Fruit fly (Drosophila melanogaster) whole organism, embryonic: ENCODE measurements around the gene CG5139.

Experiments used
- Atf6 ChIP-seq: fragments of 200-800 bp; sonication (Bioruptor generic); IDR thresholded peaks from 2 replicates; pipeline ENCODE4 v1.3.6; 2022; ENCODE audit warnings: missing biosample characterization, missing genetic modification characterization
- Bdp1 ChIP-seq: fragments of 200-800 bp; sonication (Bioruptor generic); optimal IDR thresholded peaks from 3 replicates; lab custom pipeline; 2016; ENCODE audit warnings: missing biosample characterization, missing genetic modification characterization
- CG1024 ChIP-seq: fragments of 200-800 bp; sonication (Bioruptor generic); IDR thresholded peaks from 2 replicates; pipeline ENCODE4 v1.3.6; 2022; ENCODE audit warnings: missing biosample characterization, missing genetic modification characterization
- CG12104 ChIP-seq: fragments of 200-800 bp; sonication (Bioruptor generic); optimal IDR thresholded peaks from 3 replicates; lab custom pipeline; 2016; ENCODE audit warnings: missing biosample characterization, missing genetic modification characterization
- CG13296 ChIP-seq: fragments of 200-800 bp; sonication (Bioruptor generic); optimal IDR thresholded peaks from 3 replicates; lab custom pipeline; 2018; ENCODE audit warnings: missing biosample characterization, mild to moderate bottlenecking, missing genetic modification characterization
- CG13894 ChIP-seq: fragments of 200-800 bp; sonication (Bioruptor generic); optimal IDR thresholded peaks from 3 replicates; lab custom pipeline; 2018; ENCODE audit warnings: missing biosample characterization, mild to moderate bottlenecking, missing genetic modification characterization, moderate library complexity
- CG14710 ChIP-seq: fragments of 200-800 bp; sonication (Bioruptor generic); optimal IDR thresholded peaks from 3 replicates; lab custom pipeline; 2019; ENCODE audit warnings: missing biosample characterization, mild to moderate bottlenecking, missing genetic modification characterization, moderate library complexity
- CG1529 ChIP-seq: fragments of 200-800 bp; sonication (Bioruptor generic); optimal IDR thresholded peaks from 3 replicates; lab custom pipeline; 2018; ENCODE audit warnings: missing biosample characterization, missing genetic modification characterization
- CG16815 ChIP-seq: fragments of 200-800 bp; sonication (Bioruptor generic); optimal IDR thresholded peaks from 3 replicates; lab custom pipeline; 2017; ENCODE audit warnings: missing biosample characterization, mild to moderate bottlenecking, missing genetic modification characterization
- CG1792 ChIP-seq: fragments of 200-800 bp; sonication (Bioruptor generic); optimal IDR thresholded peaks from 2 replicates; lab custom pipeline; 2016; ENCODE audit warnings: missing biosample characterization, missing genetic modification characterization
- CG18619 ChIP-seq: fragments of 200-800 bp; sonication (Bioruptor generic); optimal IDR thresholded peaks from 3 replicates; lab custom pipeline; 2017; ENCODE audit warnings: missing biosample characterization, mild to moderate bottlenecking, missing genetic modification characterization
- CG34376 ChIP-seq: fragments of 200-800 bp; sonication (Bioruptor generic); optimal IDR thresholded peaks from 2 replicates; lab custom pipeline; 2018; ENCODE audit warnings: missing biosample characterization, mild to moderate bottlenecking, missing genetic modification characterization
- CG3726 ChIP-seq: fragments of 200-800 bp; sonication (Bioruptor generic); IDR thresholded peaks from 3 replicates; pipeline ENCODE4, ENCODE4 v1.3.6; 2022; ENCODE audit warnings: missing biosample characterization, missing genetic modification characterization
- CG6175 ChIP-seq: fragments of 200-800 bp; sonication (Bioruptor generic); IDR thresholded peaks from 3 replicates; pipeline ENCODE4 v1.3.6; 2022; ENCODE audit warnings: missing biosample characterization, missing genetic modification characterization
- CG6272 ChIP-seq: fragments of 200-800 bp; sonication (Bioruptor generic); IDR thresholded peaks from 2 replicates; pipeline ENCODE4 v1.3.6; 2022; ENCODE audit warnings: missing biosample characterization, missing genetic modification characterization
- CG6654 ChIP-seq: fragments of 200-800 bp; sonication (Bioruptor generic); optimal IDR thresholded peaks from 2 replicates; lab custom pipeline; 2017; ENCODE audit warnings: missing biosample characterization, mild to moderate bottlenecking, missing genetic modification characterization
- CG7372 ChIP-seq: fragments of 200-800 bp; sonication (Bioruptor generic); IDR thresholded peaks from 2 replicates; pipeline ENCODE4 v1.3.6; 2022; ENCODE audit warnings: missing biosample characterization, missing genetic modification characterization
- CG8388 ChIP-seq: fragments of 200-800 bp; sonication (Bioruptor generic); optimal IDR thresholded peaks from 2 replicates; lab custom pipeline; 2019; ENCODE audit warnings: missing biosample characterization, mild to moderate bottlenecking, missing genetic modification characterization, moderate library complexity
- CG8478 ChIP-seq: fragments of >200 bp; optimal IDR thresholded peaks from 2 replicates; lab custom pipeline; 2018
- CG9215 ChIP-seq: fragments of 200-800 bp; sonication (Bioruptor generic); IDR thresholded peaks from 2 replicates; pipeline ENCODE4 v1.3.6; 2022; ENCODE audit warnings: missing biosample characterization, missing genetic modification characterization
- D19A ChIP-seq: fragments of 200-800 bp; optimal IDR thresholded peaks from 3 replicates; lab custom pipeline; 2019; ENCODE audit warnings: missing biosample characterization, mild to moderate bottlenecking, missing genetic modification characterization, moderate library complexity
- Dek ChIP-seq: fragments of 200-800 bp; sonication (Bioruptor generic); optimal IDR thresholded peaks from 3 replicates; lab custom pipeline; 2019; ENCODE audit warnings: missing biosample characterization, mild to moderate bottlenecking, missing genetic modification characterization, moderate library complexity
- Dip2 ChIP-seq: fragments of 200-800 bp; sonication (Bioruptor generic); IDR thresholded peaks from 2 replicates; pipeline ENCODE4 v1.3.6; 2022; ENCODE audit warnings: missing biosample characterization, missing genetic modification characterization
- Eip74EF ChIP-seq, 2 experiments: fragments of 200-800 bp in 1 of 2; fragments of >200 bp in 1 of 2; sonication (Bioruptor generic) in 1 of 2; optimal IDR thresholded peaks; 2 replicates each; lab custom pipeline; 2017 to 2019; ENCODE audit warnings: missing biosample characterization in 2 of 2, missing genetic modification characterization in 2 of 2, mild to moderate bottlenecking in 1 of 2, moderate library complexity in 1 of 2
- HHEX ChIP-seq: fragments of 200-800 bp; sonication (Bioruptor generic); optimal IDR thresholded peaks from 3 replicates; lab custom pipeline; 2017; ENCODE audit warnings: missing biosample characterization, mild to moderate bottlenecking, missing genetic modification characterization, missing genetic modification reagents
- HmgZ ChIP-seq: fragments of 200-800 bp; sonication (Bioruptor generic); optimal IDR thresholded peaks from 2 replicates; lab custom pipeline; 2018; ENCODE audit warnings: missing biosample characterization, mild to moderate bottlenecking, missing genetic modification characterization
- MTF-1 ChIP-seq: fragments of 200-800 bp; sonication (Bioruptor generic); optimal IDR thresholded peaks from 2 replicates; lab custom pipeline; 2018; ENCODE audit warnings: missing biosample characterization, mild to moderate bottlenecking, missing genetic modification characterization, borderline replicate concordance
- Oaz ChIP-seq: fragments of 200-800 bp; sonication (Bioruptor generic); IDR thresholded peaks from 2 replicates; pipeline ENCODE4 v1.3.6; 2022; ENCODE audit warnings: missing biosample characterization, missing genetic modification characterization
- Rfx ChIP-seq: fragments of 200-800 bp; sonication (Bioruptor generic); IDR thresholded peaks from 2 replicates; pipeline ENCODE4 v1.3.6; 2022; ENCODE audit warnings: missing biosample characterization, missing genetic modification characterization
- Side ChIP-seq: fragments of 200-800 bp; sonication (Bioruptor generic); optimal IDR thresholded peaks from 2 replicates; lab custom pipeline; 2016; ENCODE audit warnings: missing biosample characterization, missing genetic modification characterization
- Sox100B ChIP-seq: fragments of 200-800 bp; sonication (Bioruptor generic); optimal IDR thresholded peaks from 3 replicates; lab custom pipeline; 2018; ENCODE audit warnings: missing biosample characterization, mild to moderate bottlenecking, missing genetic modification characterization
- Xrp1 ChIP-seq: fragments of 200-800 bp; sonication (Bioruptor generic); IDR thresholded peaks from 2 replicates; pipeline ENCODE4 v1.3.6; 2022; ENCODE audit warnings: missing biosample characterization, missing genetic modification characterization
- aop ChIP-seq: fragments of 200-800 bp; sonication (Bioruptor generic); IDR thresholded peaks from 2 replicates; pipeline ENCODE4 v1.3.6; 2022; ENCODE audit warnings: missing biosample characterization, missing genetic modification characterization
- bowl ChIP-seq: fragments of 200-800 bp; sonication (Bioruptor generic); IDR thresholded peaks from 2 replicates; pipeline ENCODE4 v1.3.6; 2022; ENCODE audit warnings: missing biosample characterization, missing genetic modification characterization
- cad ChIP-seq: fragments of >200 bp; optimal IDR thresholded peaks from 2 replicates; lab custom pipeline; 2017; ENCODE audit warnings: missing biosample characterization, missing genetic modification characterization
- dmrt11E ChIP-seq: fragments of 200-800 bp; sonication (Bioruptor generic); optimal IDR thresholded peaks from 3 replicates; lab custom pipeline; 2018; ENCODE audit warnings: missing biosample characterization, mild to moderate bottlenecking, missing genetic modification characterization, moderate library complexity
- esg ChIP-seq: fragments of 200-800 bp; sonication (Bioruptor generic); conservative IDR thresholded peaks from 2 replicates; pipeline ENCODE4 v1.3.6; 2022; ENCODE audit warnings: missing biosample characterization, missing genetic modification characterization
- eve ChIP-seq, 2 experiments: fragments of >200 bp; optimal IDR thresholded peaks; 2 replicates each; lab custom pipeline; 2017; ENCODE audit warnings: missing biosample characterization in 2 of 2, missing genetic modification characterization in 2 of 2
- exex ChIP-seq: fragments of 200-800 bp; sonication (Bioruptor generic); optimal IDR thresholded peaks from 4 replicates; lab custom pipeline; 2018; ENCODE audit warnings: missing biosample characterization, mild to moderate bottlenecking, missing genetic modification characterization, moderate library complexity
- gce ChIP-seq: fragments of 200-800 bp; sonication (Bioruptor generic); IDR thresholded peaks from 3 replicates; pipeline ENCODE4 v1.3.6; 2022; ENCODE audit warnings: missing biosample characterization, missing genetic modification characterization
- lilli ChIP-seq: fragments of 200-800 bp; sonication (Bioruptor generic); optimal IDR thresholded peaks from 3 replicates; lab custom pipeline; 2016; ENCODE audit warnings: missing biosample characterization, missing genetic modification characterization
- p53 ChIP-seq: fragments of 200-800 bp; sonication (Bioruptor generic); optimal IDR thresholded peaks from 2 replicates; lab custom pipeline; 2016; ENCODE audit warnings: missing biosample characterization, missing genetic modification characterization
- peb ChIP-seq: fragments of 200-800 bp; sonication (Bioruptor generic); IDR thresholded peaks from 2 replicates; pipeline ENCODE4 v1.3.6; 2022; ENCODE audit warnings: missing biosample characterization, missing genetic modification characterization
- psq ChIP-seq: fragments of 200-800 bp; sonication (Bioruptor generic); optimal IDR thresholded peaks from 2 replicates; lab custom pipeline; 2017; ENCODE audit warnings: missing biosample characterization, missing genetic modification characterization
- schlank ChIP-seq: fragments of 200-800 bp; sonication (Bioruptor generic); optimal IDR thresholded peaks from 2 replicates; lab custom pipeline; 2018; ENCODE audit warnings: missing biosample characterization, mild to moderate bottlenecking, missing genetic modification characterization
- sim ChIP-seq: fragments of 200-800 bp; sonication (Bioruptor generic); IDR thresholded peaks from 2 replicates; pipeline ENCODE4 v1.3.6; 2022; ENCODE audit warnings: missing biosample characterization, missing genetic modification characterization
- tna ChIP-seq: fragments of 200-800 bp; sonication (Bioruptor generic); IDR thresholded peaks from 2 replicates; pipeline ENCODE4 v1.3.6; 2022; ENCODE audit warnings: missing biosample characterization, missing genetic modification characterization; ENCODE audit not compliant: partially characterized antibody
- tup ChIP-seq: fragments of 200-800 bp; sonication (Bioruptor generic); optimal IDR thresholded peaks from 2 replicates; lab custom pipeline; 2016; ENCODE audit warnings: missing biosample characterization, mild to moderate bottlenecking, missing genetic modification characterization, moderate library complexity
- usp ChIP-seq: fragments of >200 bp; optimal IDR thresholded peaks from 2 replicates; lab custom pipeline; 2017; ENCODE audit warnings: missing biosample characterization, missing genetic modification characterization
- vvl ChIP-seq: fragments of 200-800 bp; sonication (Bioruptor generic); IDR thresholded peaks from 2 replicates; pipeline ENCODE4 v1.3.6; 2022; ENCODE audit warnings: missing biosample characterization, missing genetic modification characterization
- wdn ChIP-seq: fragments of 200-800 bp; sonication (Bioruptor generic); IDR thresholded peaks from 2 replicates; pipeline ENCODE4 v1.3.6; 2022; ENCODE audit warnings: missing biosample characterization, missing genetic modification characterization

The CG5139 gene

dm6 chr2L:1157679-1158518, 41.2 kb downstream of the CG5139 start, which contains the start of gene capt (continued):
- TF ChIP-seq tna (GFP tag; lab: Robert Waterston, UW) (no peak), CG18619 (GFP tag; lab: Kevin White, UChicago) (no peak), CG7372 (peak; percentile 39; the same call in 1 of the 2 replicates), peb (GFP tag; lab: Robert Waterston, UW) (no peak), gce (no peak), Xrp1 (peak; percentile 18; the same call in 1 of the 2 replicates), sim (GFP tag; lab: Robert Waterston, UW) (no peak), tup (no peak), esg (GFP tag; lab: Robert Waterston, UW) (peak; percentile 31), eve (GFP tag; optimal IDR thresholded peaks at IDR 0.05; lab: Kevin White, UChicago) (no peak), D19A (tag; lab: Kevin White, UChicago) (no peak), Side (GFP tag; lab: Kevin White, UChicago) (no peak), CG13894 (tag; lab: Kevin White, UChicago) (no peak), Rfx (GFP tag; lab: Robert Waterston, UW) (peak; percentile 72), cad (GFP tag; lab: Kevin White, UChicago) (no peak), Oaz (GFP tag; lab: Robert Waterston, UW) (no peak), CG1024 (no peak), CG3726 (GFP tag; lab: Robert Waterston, UW) (no peak), lilli (GFP tag; lab: Kevin White, UChicago) (peak; percentile 53), bowl (no peak), Atf6 (GFP tag; lab: Robert Waterston, UW) (no peak), CG12104 (GFP tag; lab: Kevin White, UChicago) (peak; percentile 65), Dek (tag; lab: Kevin White, UChicago) (peak; percentile 26), Bdp1 (no peak), CG9215 (GFP tag; lab: Robert Waterston, UW) (peak; percentile 56), wdn (no peak), p53 (no peak), HHEX (no peak), CG34376 (GFP tag; lab: Kevin White, UChicago) (no peak), CG13296 (GFP tag; lab: Kevin White, UChicago) (no peak), CG6175 (GFP tag; lab: Robert Waterston, UW) (no peak), Dip2 (GFP tag; lab: Robert Waterston, UW) (no peak), vvl (peak; percentile 27; the same call in 1 of the 2 replicates), CG14710 (tag; lab: Kevin White, UChicago) (peak; percentile 38), CG1792 (GFP tag; lab: Kevin White, UChicago) (no peak), CG1529 (GFP tag; lab: Kevin White, UChicago) (no peak), psq (GFP tag; lab: Kevin White, UChicago) (no peak), HmgZ (no peak), Eip74EF (GFP tag; optimal IDR thresholded peaks at IDR 0.05; lab: Kevin White, UChicago) (no peak), schlank (tag; lab: Kevin White, UChicago) (peak; percentile 27), aop (0 out of 2 replicates have a peak, but pooled peaks have one; percentile 8), exex (tag; lab: Kevin White, UChicago) (no peak), CG8478 (lab: Kevin White, UChicago) (no peak), CG8388 (GFP tag; lab: Kevin White, UChicago) (peak; percentile 10), MTF-1 (GFP tag; lab: Kevin White, UChicago) (no peak), CG6272 (GFP tag; lab: Robert Waterston, UW) (no peak), CG6654 (GFP tag; lab: Kevin White, UChicago) (no peak), usp (no peak), CG16815 (no peak), dmrt11E (tag; lab: Kevin White, UChicago) (peak; percentile 14), Sox100B (GFP tag; lab: Kevin White, UChicago) (no peak)
